Fruit fly (Drosophila melanogaster) whole organism, embryonic: ENCODE results near the gene CG43894.

ENCODE experiments used
- ATbp ChIP-seq: fragments of 200-800 bp; sonication (Bioruptor generic); optimal IDR thresholded peaks from 2 replicates; lab custom pipeline; 2017; ENCODE audit warnings: missing biosample characterization, mild to moderate bottlenecking, missing genetic modification characterization, missing genetic modification reagents
- Bteb2 ChIP-seq: fragments of 200-800 bp; sonication (Bioruptor generic); optimal IDR thresholded peaks from 2 replicates; lab custom pipeline; 2016; ENCODE audit warnings: missing biosample characterization, missing genetic modification characterization
- CG10147 ChIP-seq: fragments of 200-800 bp; sonication (Bioruptor generic); optimal IDR thresholded peaks from 2 replicates; lab custom pipeline; 2019; ENCODE audit warnings: missing biosample characterization, mild to moderate bottlenecking, missing genetic modification characterization, moderate library complexity
- CG1024 ChIP-seq: fragments of 200-800 bp; sonication (Bioruptor generic); IDR thresholded peaks from 2 replicates; pipeline ENCODE4 v1.3.6; 2022; ENCODE audit warnings: missing biosample characterization, missing genetic modification characterization
- CG10321 ChIP-seq: fragments of 200-800 bp; sonication (Bioruptor generic); IDR thresholded peaks from 2 replicates; pipeline ENCODE4 v1.3.6; 2022; ENCODE audit warnings: missing biosample characterization, missing genetic modification characterization
- CG11085 ChIP-seq: fragments of 200-800 bp; sonication (Bioruptor generic); IDR thresholded peaks from 2 replicates; pipeline ENCODE4 v1.3.6; 2022; ENCODE audit warnings: missing biosample characterization, missing genetic modification characterization
- CG12219 ChIP-seq: fragments of 200-800 bp; sonication (Bioruptor generic); optimal IDR thresholded peaks from 3 replicates; lab custom pipeline; 2018; ENCODE audit warnings: missing biosample characterization, mild to moderate bottlenecking, missing genetic modification characterization
- CG12299 ChIP-seq: fragments of 200-800 bp; sonication (Bioruptor generic); optimal IDR thresholded peaks from 2 replicates; lab custom pipeline; 2018; ENCODE audit warnings: missing biosample characterization, mild to moderate bottlenecking, missing genetic modification characterization
- CG15514 ChIP-seq: fragments of 200-800 bp; sonication (Bioruptor generic); optimal IDR thresholded peaks from 3 replicates; lab custom pipeline; 2017; ENCODE audit warnings: missing biosample characterization, missing genetic modification characterization, mild to moderate bottlenecking, moderate library complexity, missing genetic modification reagents
- CG1647 ChIP-seq: fragments of 200-800 bp; sonication (Bioruptor generic); optimal IDR thresholded peaks from 3 replicates; lab custom pipeline; 2016; ENCODE audit warnings: missing biosample characterization, missing genetic modification characterization
- CG18011 ChIP-seq: fragments of 200-800 bp; sonication (Bioruptor generic); optimal IDR thresholded peaks from 2 replicates; lab custom pipeline; 2017; ENCODE audit warnings: missing biosample characterization, missing genetic modification characterization, mild to moderate bottlenecking, moderate library complexity, missing genotype
- CG3163 ChIP-seq: fragments of 200-800 bp; sonication (Bioruptor generic); optimal IDR thresholded peaks from 3 replicates; lab custom pipeline; 2016; ENCODE audit warnings: missing biosample characterization, missing genetic modification characterization
- CG32532 ChIP-seq: fragments of 200-800 bp; sonication (Bioruptor generic); IDR thresholded peaks from 2 replicates; pipeline ENCODE4 v1.3.6; 2022; ENCODE audit warnings: missing biosample characterization, missing genetic modification characterization
- CG34422 ChIP-seq: fragments of 200-800 bp; sonication (Bioruptor generic); IDR thresholded peaks from 3 replicates; pipeline ENCODE4 v1.3.6; 2022; ENCODE audit warnings: missing biosample characterization, missing genetic modification characterization
- CG4360 ChIP-seq: fragments of 200-800 bp; sonication (Bioruptor generic); IDR thresholded peaks from 2 replicates; pipeline ENCODE4 v1.3.6; 2022; ENCODE audit warnings: missing biosample characterization, missing genetic modification characterization
- CG5180 ChIP-seq: fragments of 200-800 bp; sonication (Bioruptor generic); optimal IDR thresholded peaks from 3 replicates; lab custom pipeline; 2017; ENCODE audit warnings: missing biosample characterization, missing genetic modification characterization, mild to moderate bottlenecking, moderate library complexity, missing genetic modification reagents
- CG8388 ChIP-seq: fragments of 200-800 bp; sonication (Bioruptor generic); optimal IDR thresholded peaks from 2 replicates; lab custom pipeline; 2019; ENCODE audit warnings: missing biosample characterization, mild to moderate bottlenecking, missing genetic modification characterization, moderate library complexity
- Dp ChIP-seq: fragments of 200-800 bp; sonication (Bioruptor generic); optimal IDR thresholded peaks from 2 replicates; lab custom pipeline; 2018; ENCODE audit warnings: missing biosample characterization, mild to moderate bottlenecking, missing genetic modification characterization, moderate library complexity
- Dref ChIP-seq: fragments of 200-800 bp; sonication (Bioruptor generic); IDR thresholded peaks from 2 replicates; pipeline ENCODE4 v1.3.6; 2022; ENCODE audit warnings: missing biosample characterization, missing genetic modification characterization
- Drgx ChIP-seq: fragments of 200-800 bp; sonication (Bioruptor generic); IDR thresholded peaks from 2 replicates; pipeline ENCODE4 v1.3.6; 2022; ENCODE audit warnings: missing biosample characterization, missing genetic modification characterization
- H15 ChIP-seq: fragments of 200-800 bp; sonication (Bioruptor generic); IDR thresholded peaks from 3 replicates; pipeline ENCODE4 v1.3.6; 2022; ENCODE audit warnings: missing biosample characterization, missing genetic modification characterization
- H2.0 ChIP-seq: fragments of 200-800 bp; sonication (Bioruptor generic); IDR thresholded peaks from 2 replicates; pipeline ENCODE4 v1.3.6; 2022; ENCODE audit warnings: missing biosample characterization, missing genetic modification characterization
- Kr ChIP-seq: fragments of 200-800 bp; sonication (Bioruptor generic); optimal IDR thresholded peaks from 2 replicates; lab custom pipeline; 2017; ENCODE audit warnings: missing biosample characterization, mild to moderate bottlenecking, missing genetic modification characterization
- MBD-R2 ChIP-seq: fragments of 200-800 bp; sonication (Bioruptor generic); IDR thresholded peaks from 2 replicates; pipeline ENCODE4 v1.3.6; 2022; ENCODE audit warnings: missing biosample characterization, missing genetic modification characterization
- Mrtf ChIP-seq: fragments of 200-800 bp; sonication (Bioruptor generic); IDR thresholded peaks from 3 replicates; pipeline ENCODE4 v1.3.6; 2022; ENCODE audit warnings: missing biosample characterization, missing genetic modification characterization
- NFAT ChIP-seq: fragments of 200-800 bp; sonication (Bioruptor generic); IDR thresholded peaks from 2 replicates; pipeline ENCODE4 v1.3.6; 2022; ENCODE audit warnings: missing biosample characterization, missing genetic modification characterization
- Oli ChIP-seq: fragments of 200-800 bp; sonication (Bioruptor generic); optimal IDR thresholded peaks from 2 replicates; lab custom pipeline; 2018; ENCODE audit warnings: missing biosample characterization, mild to moderate bottlenecking, missing genetic modification characterization, moderate library complexity
- Rfx ChIP-seq: fragments of 200-800 bp; sonication (Bioruptor generic); IDR thresholded peaks from 2 replicates; pipeline ENCODE4 v1.3.6; 2022; ENCODE audit warnings: missing biosample characterization, missing genetic modification characterization
- TFAM ChIP-seq: fragments of 200-800 bp; sonication (Bioruptor generic); optimal IDR thresholded peaks from 2 replicates; lab custom pipeline; 2017; ENCODE audit warnings: missing biosample characterization, missing genetic modification characterization, inconsistent platforms
- Tbp ChIP-seq: fragments of >200 bp; optimal IDR thresholded peaks from 2 replicates; lab custom pipeline; 2018; ENCODE audit warnings: missing biosample characterization, missing genetic modification characterization
- ab ChIP-seq: fragments of 200-800 bp; sonication (Bioruptor generic); optimal IDR thresholded peaks from 2 replicates; lab custom pipeline; 2016; ENCODE audit warnings: missing biosample characterization, missing genetic modification characterization
- bsh ChIP-seq, 2 experiments: fragments of 200-800 bp; sonication (Bioruptor generic); optimal IDR thresholded peaks; 2 replicates each; lab custom pipeline; 2017 to 2018; ENCODE audit warnings: mild to moderate bottlenecking in 2 of 2, missing biosample characterization in 2 of 2, missing genetic modification characterization in 2 of 2, moderate library complexity in 1 of 2
- cas ChIP-seq: fragments of 200-800 bp; sonication (Bioruptor generic); IDR thresholded peaks from 2 replicates; pipeline ENCODE4 v1.3.6; 2022; ENCODE audit warnings: missing biosample characterization, missing genetic modification characterization
- dmrt99B ChIP-seq: fragments of 200-800 bp; sonication (Bioruptor generic); optimal IDR thresholded peaks from 2 replicates; lab custom pipeline; 2018; ENCODE audit warnings: missing biosample characterization, mild to moderate bottlenecking, missing genetic modification characterization, moderate library complexity
- dysf ChIP-seq: fragments of 200-800 bp; sonication (Bioruptor generic); IDR thresholded peaks from 3 replicates; pipeline ENCODE4 v1.3.6; 2022; ENCODE audit warnings: missing biosample characterization, missing genetic modification characterization
- grau ChIP-seq: fragments of 200-800 bp; optimal IDR thresholded peaks from 3 replicates; lab custom pipeline; 2019; ENCODE audit warnings: missing biosample characterization, mild to moderate bottlenecking, missing genetic modification characterization, moderate library complexity
- gsb-n ChIP-seq: fragments of 200-800 bp; sonication (Bioruptor generic); optimal IDR thresholded peaks from 3 replicates; lab custom pipeline; 2018; ENCODE audit warnings: missing biosample characterization, mild to moderate bottlenecking, missing genetic modification characterization
- klu ChIP-seq: fragments of 200-800 bp; sonication (Bioruptor generic); IDR thresholded peaks from 2 replicates; pipeline ENCODE4 v1.3.6; 2022; ENCODE audit warnings: missing biosample characterization, missing genetic modification characterization
- nmo ChIP-seq: fragments of 200-800 bp; sonication (Bioruptor generic); optimal IDR thresholded peaks from 2 replicates; lab custom pipeline; 2018; ENCODE audit warnings: missing biosample characterization, mild to moderate bottlenecking, missing genetic modification characterization, moderate library complexity
- onecut ChIP-seq: fragments of 200-800 bp; sonication (Bioruptor generic); IDR thresholded peaks from 2 replicates; pipeline ENCODE4 v1.3.6; 2022; ENCODE audit warnings: missing biosample characterization, missing genetic modification characterization
- org-1 ChIP-seq: fragments of 200-800 bp; sonication (Bioruptor generic); optimal IDR thresholded peaks from 2 replicates; lab custom pipeline; 2017; ENCODE audit warnings: missing biosample characterization, missing genetic modification characterization
- p53 ChIP-seq: fragments of 200-800 bp; sonication (Bioruptor generic); optimal IDR thresholded peaks from 2 replicates; lab custom pipeline; 2016; ENCODE audit warnings: missing biosample characterization, missing genetic modification characterization
- pfk ChIP-seq: fragments of 200-800 bp; sonication (Bioruptor generic); optimal IDR thresholded peaks from 2 replicates; lab custom pipeline; 2018; ENCODE audit warnings: missing biosample characterization, mild to moderate bottlenecking, missing genetic modification characterization, moderate library complexity
- psq ChIP-seq: fragments of 200-800 bp; sonication (Bioruptor generic); optimal IDR thresholded peaks from 2 replicates; lab custom pipeline; 2017; ENCODE audit warnings: missing biosample characterization, missing genetic modification characterization
- rib ChIP-seq: fragments of 200-800 bp; sonication (Bioruptor generic); IDR thresholded peaks from 2 replicates; pipeline ENCODE4 v1.3.6; 2022; ENCODE audit warnings: missing biosample characterization, missing genetic modification characterization
- schlank ChIP-seq: fragments of 200-800 bp; sonication (Bioruptor generic); optimal IDR thresholded peaks from 2 replicates; lab custom pipeline; 2018; ENCODE audit warnings: missing biosample characterization, mild to moderate bottlenecking, missing genetic modification characterization
- sens ChIP-seq: fragments of 200-800 bp; sonication (Bioruptor generic); peaks from one replicate; lab custom pipeline; 2016; ENCODE audit warnings: missing biosample characterization, missing genetic modification characterization
- shn ChIP-seq: fragments of 200-800 bp; sonication (Bioruptor generic); optimal IDR thresholded peaks from 3 replicates; lab custom pipeline; 2016; ENCODE audit warnings: missing biosample characterization, missing genetic modification characterization
- tin ChIP-seq: fragments of 200-800 bp; sonication (Bioruptor generic); optimal IDR thresholded peaks from 3 replicates; lab custom pipeline; 2016; ENCODE audit warnings: missing biosample characterization, missing genetic modification characterization
- usp ChIP-seq: fragments of >200 bp; optimal IDR thresholded peaks from 2 replicates; lab custom pipeline; 2017; ENCODE audit warnings: missing biosample characterization, missing genetic modification characterization

The CG43894 gene

DNA sequence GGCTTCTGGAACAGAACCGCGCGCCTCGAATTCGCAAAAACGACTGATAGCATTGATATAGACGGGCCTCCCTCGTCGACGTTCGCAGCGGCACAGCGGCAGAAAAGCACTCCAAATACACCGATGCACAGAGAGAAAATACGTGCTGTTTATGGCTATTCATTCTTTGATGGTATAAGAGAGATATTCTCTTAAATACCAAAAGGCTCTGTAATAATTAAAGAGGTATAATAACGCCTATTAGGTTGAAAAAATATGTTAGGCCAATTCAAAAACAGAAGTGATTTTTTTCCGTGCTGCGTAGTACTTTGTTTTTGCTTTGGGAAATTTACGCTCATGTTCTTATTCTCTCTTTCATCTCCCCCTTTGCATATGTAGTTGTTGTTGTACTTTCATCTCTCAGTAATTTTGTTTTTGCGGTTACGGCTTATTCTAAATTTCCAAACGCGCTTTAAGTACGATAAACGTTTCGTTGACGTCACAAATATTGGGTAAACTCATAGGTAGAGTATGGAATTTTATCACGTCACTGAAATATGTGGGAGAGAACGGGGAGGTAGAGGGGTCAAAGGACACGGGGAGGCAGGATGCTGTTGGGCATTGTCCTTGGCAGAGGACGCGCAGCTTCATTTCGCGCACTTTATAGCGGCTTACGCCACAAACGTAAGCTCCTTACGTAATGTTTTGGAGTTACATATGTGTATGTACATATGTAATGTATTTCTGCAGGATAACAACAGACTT is 46.3 kb upstream of the CG43894 start, which contains the start of gene nebu (continued):
- TF ChIP-seq Kr (GFP tag; lab: Kevin White, UChicago) = no peak
- peak; percentile 74 for TF ChIP-seq gsb-n (tag; lab: Kevin White, UChicago)
- TF ChIP-seq Mrtf = peak; percentile 96
- TF ChIP-seq CG18011 (GFP tag; lab: Kevin White, UChicago) = peak; percentile 85
- TF ChIP-seq grau = peak; percentile 96
- TF ChIP-seq TFAM (GFP tag; lab: Kevin White, UChicago) = peak; percentile 29
- no peak for TF ChIP-seq Tbp (GFP tag; lab: Kevin White, UChicago)
- TF ChIP-seq bsh (GFP tag; optimal IDR thresholded peaks at IDR 0.05; lab: Kevin White, UChicago) = peak; percentile 92
- peak; percentile 99 for TF ChIP-seq CG32532 (GFP tag; lab: Robert Waterston, UW)
- TF ChIP-seq onecut (GFP tag; lab: Robert Waterston, UW) = peak; percentile 88
- peak; percentile 88 for TF ChIP-seq nmo (GFP tag; lab: Kevin White, UChicago)
- no peak for TF ChIP-seq usp (GFP tag; lab: Kevin White, UChicago)
- TF ChIP-seq CG34422 = peak; percentile 96
- no peak for TF ChIP-seq Dp (GFP tag; lab: Kevin White, UChicago)
- peak; percentile 85 for TF ChIP-seq CG1024 (GFP tag; lab: Robert Waterston, UW)
- TF ChIP-seq H2.0 (GFP tag; lab: Robert Waterston, UW) = peak; percentile 93
- peak; percentile 96 for TF ChIP-seq org-1 (GFP tag; lab: Kevin White, UChicago)
- peak; percentile 67 for TF ChIP-seq psq (GFP tag; lab: Kevin White, UChicago)
- TF ChIP-seq schlank (tag; lab: Kevin White, UChicago) = peak; percentile 96
- no peak; the same call in 1 of the 2 replicates for TF ChIP-seq CG11085 (GFP tag; lab: Robert Waterston, UW)
- TF ChIP-seq CG1647 (GFP tag; lab: Kevin White, UChicago) = peak; percentile 95
- TF ChIP-seq pfk = no peak
- TF ChIP-seq NFAT (GFP tag; lab: Robert Waterston, UW) = peak; percentile 96
- TF ChIP-seq CG3163 (GFP tag; lab: Kevin White, UChicago) = peak; percentile 91
- TF ChIP-seq dysf (GFP tag; lab: Robert Waterston, UW) = peak; percentile 98
- TF ChIP-seq CG4360 (GFP tag; lab: Robert Waterston, UW) = peak; percentile 66
- TF ChIP-seq CG10321 (GFP tag; lab: Robert Waterston, UW) = peak; percentile 73; the same call in 1 of the 2 replicates
- peak; percentile 95 for TF ChIP-seq Oli (tag; lab: Kevin White, UChicago)
- TF ChIP-seq Rfx (GFP tag; lab: Robert Waterston, UW) = peak; percentile 99
- TF ChIP-seq H15 = peak; percentile 95
- peak; percentile 92 for TF ChIP-seq cas
- peak; percentile 97 for TF ChIP-seq Drgx (GFP tag; lab: Robert Waterston, UW)
- peak; percentile 96 for TF ChIP-seq tin (GFP tag; lab: Kevin White, UChicago)
- TF ChIP-seq ATbp = peak; percentile 90
- peak; percentile 90 for TF ChIP-seq p53 (GFP tag; lab: Kevin White, UChicago)
- peak; percentile 96 for TF ChIP-seq CG10147 (GFP tag; lab: Kevin White, UChicago)
- no peak for TF ChIP-seq Dref (GFP tag; lab: Robert Waterston, UW)
- peak; percentile 99 for TF ChIP-seq sens (GFP tag; lab: Kevin White, UChicago)
- peak; percentile 93 for TF ChIP-seq CG12299 (tag; lab: Kevin White, UChicago)
- TF ChIP-seq klu (GFP tag; lab: Robert Waterston, UW) = peak; percentile 94
- peak; percentile 95 for TF ChIP-seq ab
- peak; percentile 98 for TF ChIP-seq rib
- TF ChIP-seq shn = peak; percentile 93
- peak; percentile 84 for TF ChIP-seq CG5180
- TF ChIP-seq Bteb2 (GFP tag; lab: Kevin White, UChicago) = peak; percentile 98
- peak; percentile 96 for TF ChIP-seq dmrt99B (tag; lab: Kevin White, UChicago)
- TF ChIP-seq CG12219 (GFP tag; lab: Kevin White, UChicago) = peak; percentile 93
- TF ChIP-seq CG8388 (GFP tag; lab: Kevin White, UChicago) = peak; percentile 84
- peak; percentile 93 for TF ChIP-seq CG15514 (GFP tag; lab: Kevin White, UChicago)
- TF ChIP-seq MBD-R2 (GFP tag; lab: Robert Waterston, UW) = peak; percentile 96
